Fruit fly (Drosophila melanogaster): Measurements from ENCODE around the gene Phyhd1.

- no peak for TF ChIP-seq CTCF (optimal IDR thresholded peaks at IDR 0.05)
- TF ChIP-seq CG8478 (optimal IDR thresholded peaks at IDR 0.05) = no peak
These were observed at the start of gene Phyhd1 for dm6 chr3R:10680825-10681681.

Measured in S2 (cell line).